Worm (Caenorhabditis elegans) whole organism, late embryonic: ENCODE data around the gene gss-1.
"Not testable (repeated sequence)": the region's sequence is repeated elsewhere in the genome, so short reads cannot be mapped to it uniquely, and the experiment has no call there.

Experiments
- C38D4.7 ChIP-seq: fragments of 200-800 bp; sonication (Bioruptor generic); optimal IDR thresholded peaks from 2 replicates; lab custom pipeline; 2018; ENCODE audit warnings: mild to moderate bottlenecking, missing genetic modification characterization, moderate library complexity, missing compliant biosample characterization
- F13H6.1 ChIP-seq: sonication (generic microtip); optimal IDR thresholded peaks from 2 replicates; lab custom pipeline; 2016; ENCODE audit warnings: missing genetic modification characterization, missing compliant biosample characterization
- ahr-1 ChIP-seq: sonication (generic microtip); optimal IDR thresholded peaks from 2 replicates; lab custom pipeline; 2016; ENCODE audit warnings: missing genetic modification characterization, missing compliant biosample characterization
- ceh-2 ChIP-seq: sonication (generic microtip); optimal IDR thresholded peaks from 2 replicates; lab custom pipeline; 2016; ENCODE audit warnings: missing genotype, missing genetic modification characterization, missing compliant biosample characterization
- ceh-31 ChIP-seq: sonication (generic microtip); optimal IDR thresholded peaks from 2 replicates; lab custom pipeline; 2016; ENCODE audit warnings: missing genetic modification characterization, missing compliant biosample characterization
- elt-2 ChIP-seq: sonication (generic microtip); optimal IDR thresholded peaks from 2 replicates; lab custom pipeline; 2016; ENCODE audit warnings: missing genetic modification reagents, missing genetic modification characterization, missing compliant biosample characterization
- mec-3 ChIP-seq: sonication (generic microtip); optimal IDR thresholded peaks from 2 replicates; lab custom pipeline; 2016; ENCODE audit warnings: borderline replicate concordance, missing genetic modification characterization, missing compliant biosample characterization
- pag-3 ChIP-seq: sonication (generic microtip); optimal IDR thresholded peaks from 2 replicates; lab custom pipeline; 2016; ENCODE audit warnings: missing compliant biosample characterization, missing genetic modification characterization, borderline replicate concordance
- pax-1 ChIP-seq: fragments of 150-350 bp; optimal IDR thresholded peaks from 2 replicates; lab custom pipeline; 2014; ENCODE audit warnings: missing biosample characterization, missing genetic modification characterization
- pha-4 ChIP-seq: fragments of 150-350 bp; optimal IDR thresholded peaks from 2 replicates; lab custom pipeline; 2018; ENCODE audit warnings: missing biosample characterization, missing genetic modification reagents, missing genetic modification characterization
- sox-2 ChIP-seq: fragments of 200-800 bp; sonication (Bioruptor generic); IDR thresholded peaks from 2 replicates; pipeline ENCODE4 v1.3.6; 2022; ENCODE audit warnings: missing genetic modification reagents, missing genetic modification characterization, missing compliant biosample characterization
- sox-4 ChIP-seq: sonication (generic microtip); optimal IDR thresholded peaks from 2 replicates; lab custom pipeline; 2017; ENCODE audit warnings: mild to moderate bottlenecking, missing genetic modification characterization, inconsistent platforms, missing compliant biosample characterization
- unc-86 ChIP-seq: sonication (generic microtip); optimal IDR thresholded peaks from 2 replicates; lab custom pipeline; 2016; ENCODE audit warnings: missing genetic modification characterization, missing compliant biosample characterization

- not testable (repeated sequence) for TF ChIP-seq C38D4.7 (GFP tag; lab: Kevin White, UChicago); sox-2 (GFP tag; lab: Robert Waterston, UW); ahr-1 (tag; lab: Kevin White, UChicago); pag-3; mec-3 (tag; lab: Kevin White, UChicago); F13H6.1 (tag; lab: Kevin White, UChicago); sox-4 (tag; lab: Kevin White, UChicago); pax-1 (tag; lab: Kevin White, UChicago); pha-4; elt-2 (tag; lab: Kevin White, UChicago); ceh-2; unc-86 (tag; lab: Kevin White, UChicago); ceh-31 (tag; lab: Kevin White, UChicago)
Measured at ce11 chrII:9461881-9462280, 45.6 kb upstream of the gss-1 start, which contains the start of gene chil-21.
